Fruit fly (Drosophila melanogaster): ENCODE results near the gene Max.

Max gene

DNA sequence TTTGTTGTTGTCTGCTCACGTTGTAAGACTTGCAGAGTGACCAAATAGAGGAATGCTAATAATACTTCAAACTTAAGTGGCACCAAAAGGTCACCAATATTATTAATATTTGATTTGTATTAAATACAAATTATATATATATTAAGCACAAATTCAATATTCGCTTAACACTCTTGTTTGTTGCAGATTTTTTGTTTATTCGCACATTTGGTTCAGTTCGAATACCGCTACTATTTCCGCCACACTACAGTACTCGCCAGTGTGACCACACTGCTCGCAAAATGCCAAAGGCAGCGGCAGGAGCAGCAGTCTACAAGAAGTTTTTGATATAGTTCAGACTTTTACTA lies at the start of gene Max:
TSS of gene Max (minus strand) at position 44 of the 347 bp plus-strand sequence.
- TF ChIP-seq noc (tag; optimal IDR thresholded peaks at IDR 0.05): peak; percentile 63

DNA sequence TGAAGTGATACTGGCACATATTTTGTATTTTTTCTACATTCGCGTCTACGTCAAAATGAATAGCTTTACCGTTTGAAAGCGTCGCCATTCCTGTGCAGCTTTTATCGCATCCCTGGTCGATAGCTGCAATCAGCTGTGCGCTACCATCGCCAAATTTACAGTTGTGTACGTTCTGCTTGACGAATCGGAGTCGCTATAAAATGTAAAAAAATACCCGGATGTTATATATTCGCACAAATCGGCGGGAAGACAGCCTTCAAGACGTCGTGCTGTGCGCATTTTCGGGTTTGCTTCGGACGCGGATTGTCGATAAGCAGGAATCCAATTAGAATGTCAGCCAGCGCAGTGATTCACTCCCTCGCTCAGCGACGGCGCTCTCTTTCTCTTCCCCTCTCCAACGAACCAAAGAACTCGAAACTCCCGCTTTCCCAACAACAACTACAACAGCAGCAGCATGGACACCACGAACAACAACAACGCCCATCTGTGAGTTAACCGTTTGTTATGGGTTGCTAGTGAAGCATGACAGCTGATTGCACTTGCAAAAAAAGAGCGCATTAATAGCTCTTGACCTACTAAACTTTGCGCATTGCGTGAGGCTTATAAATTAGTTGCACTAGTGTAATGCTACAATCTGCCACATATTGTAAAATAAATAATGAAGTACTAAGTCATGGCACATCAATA lies 30.8 kb upstream of the Max start:
- TF ChIP-seq noc (tag; optimal IDR thresholded peaks at IDR 0.05): peak; percentile 23

DNA sequence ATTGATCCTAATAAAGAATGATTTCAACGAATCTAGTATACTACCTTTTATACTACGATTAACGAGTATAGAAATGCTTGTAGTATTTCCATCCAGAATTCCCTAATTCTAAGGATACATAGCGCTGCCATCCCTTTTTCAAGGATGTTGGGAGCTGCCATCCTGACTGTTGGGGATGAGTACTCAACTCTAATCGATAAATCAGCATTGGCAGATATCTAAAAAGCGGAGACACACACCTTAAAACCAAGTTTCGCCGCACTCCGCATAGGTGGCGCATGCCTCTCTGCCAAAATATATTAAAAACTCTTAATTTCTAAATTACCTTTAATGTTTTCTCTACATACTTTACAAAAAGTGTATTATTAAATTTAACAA lies 30.2 kb upstream of the Max start, which contains the start of gene fal:
TSS of gene fal (plus strand) at position 330 of the 378 bp plus-strand sequence.
- TF ChIP-seq noc (tag; optimal IDR thresholded peaks at IDR 0.05): no peak

DNA sequence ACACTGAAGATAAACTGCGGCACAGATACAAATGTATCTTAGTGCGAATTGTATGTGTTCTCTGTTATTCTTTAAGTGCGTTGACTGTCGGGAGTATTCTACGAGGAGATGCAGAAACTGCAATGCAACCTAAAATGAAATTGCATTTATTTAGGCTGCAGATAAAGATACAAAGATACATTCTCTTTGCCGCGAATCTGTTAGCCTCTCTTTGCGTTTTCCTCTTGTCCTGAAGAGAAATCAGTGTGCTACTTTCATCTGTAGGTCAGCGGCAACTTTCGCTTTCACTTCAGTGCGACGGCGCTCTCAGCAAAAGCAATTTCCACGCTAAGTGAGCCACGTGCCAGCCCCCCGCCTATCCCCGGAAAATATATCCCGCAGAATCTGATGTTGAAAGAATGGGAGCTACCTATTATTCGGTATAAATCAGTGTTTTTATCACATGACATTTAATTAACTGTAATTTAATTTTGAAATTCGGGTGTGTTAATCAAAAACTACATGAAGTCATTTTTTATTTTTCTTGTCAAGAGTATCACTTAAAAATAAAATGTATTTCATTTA lies 29.3 kb upstream of the Max start:
- no peak for TF ChIP-seq noc (tag; optimal IDR thresholded peaks at IDR 0.05)

DNA sequence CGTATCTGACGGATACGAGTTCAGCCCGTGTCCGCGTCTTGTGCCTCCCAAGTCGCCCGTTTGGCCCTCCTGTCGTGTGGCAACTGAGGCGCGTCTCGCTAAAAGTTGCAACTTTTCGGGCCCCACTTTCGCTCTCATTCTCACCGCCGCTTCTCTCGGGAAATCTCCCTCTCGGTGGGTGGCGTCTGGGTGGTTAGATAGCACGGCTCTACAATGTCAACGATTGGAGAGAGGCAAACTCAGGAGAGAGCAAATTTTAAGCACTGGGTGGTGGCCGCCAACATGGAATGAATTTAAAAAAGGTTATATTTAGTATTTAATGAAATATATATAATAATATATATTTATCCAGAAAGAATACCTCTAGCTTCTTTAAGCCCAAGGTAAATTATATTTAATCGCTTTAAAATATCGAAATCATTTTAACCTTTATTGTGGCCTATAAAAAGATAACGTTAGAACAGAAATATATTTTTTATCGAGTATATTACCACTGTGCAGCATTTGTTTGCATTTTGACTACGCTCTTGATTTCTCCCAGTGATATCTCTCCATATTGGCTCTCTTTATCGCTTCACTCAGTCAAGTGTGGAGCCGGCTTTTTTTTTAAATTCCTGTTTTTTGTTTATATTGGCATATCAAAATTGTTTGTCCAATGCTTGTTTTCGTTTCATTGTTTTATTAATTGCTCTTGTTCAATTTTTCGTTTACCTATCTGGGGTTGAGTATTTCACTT lies 28.6 kb upstream of the Max start, which contains the start of gene Gbs-76A:
TSS of gene Gbs-76A (minus strand) at position 327 of the 736 bp plus-strand sequence.
- TF ChIP-seq noc (tag; optimal IDR thresholded peaks at IDR 0.05): peak; percentile 82

DNA sequence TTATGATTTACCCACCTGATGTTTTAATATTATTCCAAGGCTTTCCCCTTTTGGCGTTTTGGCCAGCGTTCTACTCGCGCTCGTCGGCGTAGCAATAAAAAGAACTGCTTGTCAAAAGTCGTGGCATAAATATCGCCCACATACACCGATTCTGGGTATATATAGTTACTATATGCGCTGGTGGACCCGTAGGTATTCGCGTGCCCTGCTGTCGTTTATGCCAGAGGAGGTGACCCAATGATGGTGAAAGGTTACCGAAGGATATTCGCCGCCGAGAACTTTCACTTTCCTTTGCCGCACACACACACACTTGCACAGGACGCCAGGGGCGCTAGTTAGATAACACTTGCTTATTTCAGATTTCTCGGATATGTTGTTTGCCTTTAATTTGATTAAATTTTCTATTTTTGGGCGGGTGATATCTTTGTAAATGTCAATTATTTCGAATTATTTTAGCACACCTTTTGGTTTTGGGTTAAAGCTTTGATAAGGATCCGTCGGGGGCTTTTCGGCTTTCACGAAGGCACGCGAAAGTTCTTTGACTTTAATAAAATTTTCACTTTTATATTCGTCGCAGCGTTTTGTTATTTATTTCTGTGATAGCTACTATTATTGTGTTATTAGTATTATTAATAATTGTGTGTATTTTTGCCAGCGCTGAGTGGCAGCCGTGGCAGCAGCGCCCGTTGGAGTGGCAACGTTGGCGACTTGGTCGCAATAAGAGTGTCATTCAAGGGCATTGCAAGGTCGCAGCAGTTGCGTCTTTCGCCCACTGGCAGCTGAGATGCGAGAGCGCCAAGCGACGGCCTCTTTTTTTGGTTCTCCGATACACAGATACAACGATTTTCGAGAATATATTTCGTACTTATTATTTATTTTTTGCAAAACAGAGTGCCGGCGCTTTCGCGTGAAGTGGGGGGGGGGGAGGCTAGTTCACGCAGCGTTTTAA lies 27.8 kb upstream of the Max start:
- TF ChIP-seq noc (tag; optimal IDR thresholded peaks at IDR 0.05): no peak

DNA sequence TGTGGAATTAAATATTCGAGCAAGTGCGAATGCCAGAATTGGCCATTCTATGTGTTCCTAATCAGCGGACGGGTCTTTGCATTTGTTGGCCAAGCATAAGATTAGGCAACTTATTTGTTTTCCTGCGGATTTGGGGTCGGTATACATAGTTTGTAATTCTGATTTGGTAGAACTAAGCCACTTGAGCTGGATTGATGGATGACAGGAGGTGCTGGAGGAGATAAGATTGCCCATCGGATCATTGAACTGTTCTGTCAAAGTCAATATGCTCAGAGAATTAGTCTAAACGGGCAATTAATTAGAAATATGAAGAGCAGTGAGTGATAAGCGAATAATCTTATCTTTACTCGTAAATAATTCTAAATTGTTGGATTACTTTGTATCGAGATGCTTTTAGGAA lies 25.4 kb upstream of the Max start:
- peak; percentile 19 for TF ChIP-seq noc (tag; optimal IDR thresholded peaks at IDR 0.05)

DNA sequence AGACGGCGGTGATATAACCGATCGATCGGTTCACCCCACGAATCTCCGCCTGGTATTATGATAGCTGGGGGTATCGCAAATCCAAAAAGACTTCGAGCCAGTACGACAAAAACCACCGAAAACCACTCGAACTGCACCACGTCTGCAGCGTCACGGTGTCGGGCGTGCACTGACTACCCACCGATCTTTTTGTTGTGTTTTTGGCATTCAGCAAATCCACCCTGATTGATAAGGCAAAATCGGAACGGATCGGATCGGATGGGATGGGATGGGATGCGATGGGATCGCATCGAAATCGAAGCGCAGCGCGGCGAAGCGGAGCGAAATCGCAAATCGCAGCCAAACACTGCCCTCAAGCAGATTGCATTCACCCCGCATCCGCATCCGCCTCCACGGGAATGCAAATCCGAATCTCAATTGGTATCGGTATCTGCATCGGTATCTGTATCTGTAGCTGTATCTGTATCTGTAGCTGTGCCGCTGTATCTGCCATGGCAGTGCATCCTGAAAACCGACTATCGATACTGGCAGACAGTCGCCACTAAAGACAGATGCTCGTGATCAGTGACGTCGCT lies 24.5 kb upstream of the Max start:
- TF ChIP-seq noc (tag; optimal IDR thresholded peaks at IDR 0.05): no peak

DNA sequence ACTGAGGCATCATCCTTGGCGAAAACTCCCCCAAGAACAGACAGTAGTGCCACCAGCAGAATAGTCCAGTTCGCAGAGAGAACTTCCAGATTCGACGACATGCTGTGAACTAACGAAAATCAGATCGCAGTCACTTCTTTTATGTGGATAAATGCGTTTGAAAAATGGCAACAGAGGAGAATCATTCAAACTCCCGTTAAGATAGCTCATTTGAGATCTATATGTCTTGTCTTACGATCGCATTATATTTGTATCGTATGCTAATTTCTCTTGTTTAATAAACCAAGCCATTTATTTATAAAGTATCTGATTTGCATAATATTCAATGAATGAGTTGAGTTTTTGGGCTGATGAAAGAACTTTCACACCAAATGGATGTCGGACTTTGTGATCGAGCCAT lies 16.7 kb upstream of the Max start, which contains the start of gene CG14089:
TSS of gene CG14089 (minus strand) at position 101 of the 400 bp plus-strand sequence.
- no peak for TF ChIP-seq noc (tag; optimal IDR thresholded peaks at IDR 0.05)

DNA sequence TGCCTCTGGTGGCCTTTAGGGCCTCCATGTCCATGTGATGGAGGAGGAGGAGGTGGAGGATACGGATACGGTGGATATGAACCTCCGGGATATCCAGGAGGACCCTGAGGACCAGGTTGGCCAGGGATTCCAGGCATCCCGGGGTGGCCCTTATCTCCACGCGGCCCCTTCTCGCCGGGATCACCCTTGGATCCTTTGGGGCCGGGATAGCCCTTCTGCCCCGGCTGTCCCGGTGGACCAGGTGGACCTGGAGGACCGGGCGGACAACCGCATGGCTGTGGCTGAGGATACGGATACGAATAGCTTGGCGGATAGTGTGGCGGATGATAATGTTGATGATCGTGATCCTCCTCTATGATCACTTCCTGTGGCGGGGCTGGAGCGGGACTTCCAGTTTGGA lies 16.3 kb upstream of the Max start:
- no peak for TF ChIP-seq noc (tag; optimal IDR thresholded peaks at IDR 0.05)

DNA sequence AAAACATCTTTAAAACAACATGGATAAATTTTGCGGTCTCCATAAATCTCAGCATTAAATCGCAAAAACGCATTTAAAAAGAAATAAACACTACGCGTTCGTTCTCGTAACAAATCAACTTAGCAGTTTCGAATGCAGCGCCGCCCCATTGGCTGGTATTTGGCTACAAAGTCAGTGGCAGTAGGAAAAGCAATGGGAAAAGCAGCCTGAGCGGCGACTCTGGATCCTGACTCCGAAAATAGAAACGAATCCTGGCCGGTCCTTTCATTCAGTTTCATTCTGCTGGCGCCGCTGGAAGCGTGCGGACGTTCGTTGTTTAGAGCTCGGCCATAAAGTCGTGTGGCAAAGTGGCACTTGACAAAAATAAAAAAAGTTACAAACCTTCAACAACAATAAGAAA lies 11.5 kb upstream of the Max start, which contains the start of gene CG14086:
TSS of gene CG14086 (plus strand) at position 301 of the 400 bp plus-strand sequence.
- no peak for TF ChIP-seq noc (tag; optimal IDR thresholded peaks at IDR 0.05)

DNA sequence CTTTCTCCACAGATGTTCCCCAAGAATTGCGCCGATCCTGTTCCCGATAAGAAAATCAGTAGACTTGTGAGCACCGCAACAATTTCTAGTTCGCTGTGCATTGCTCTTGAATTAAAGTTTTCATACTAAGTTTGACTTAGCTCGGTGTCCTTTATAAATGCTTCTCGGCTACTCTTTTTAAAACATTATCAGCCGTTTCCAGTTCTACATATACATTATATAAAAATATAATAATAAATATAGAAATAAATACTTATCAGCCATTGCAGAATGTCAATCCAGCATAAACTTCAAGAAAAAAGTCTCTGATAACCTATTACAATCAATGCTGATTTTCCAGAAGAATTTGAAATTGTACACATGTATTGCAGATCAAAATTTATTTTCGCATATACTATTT lies 6.6 kb upstream of the Max start, which contains the start of gene CG14088:
TSS of gene CG14088 (minus strand) at position 101 of the 400 bp plus-strand sequence.
- TF ChIP-seq noc (tag; optimal IDR thresholded peaks at IDR 0.05): no peak

DNA sequence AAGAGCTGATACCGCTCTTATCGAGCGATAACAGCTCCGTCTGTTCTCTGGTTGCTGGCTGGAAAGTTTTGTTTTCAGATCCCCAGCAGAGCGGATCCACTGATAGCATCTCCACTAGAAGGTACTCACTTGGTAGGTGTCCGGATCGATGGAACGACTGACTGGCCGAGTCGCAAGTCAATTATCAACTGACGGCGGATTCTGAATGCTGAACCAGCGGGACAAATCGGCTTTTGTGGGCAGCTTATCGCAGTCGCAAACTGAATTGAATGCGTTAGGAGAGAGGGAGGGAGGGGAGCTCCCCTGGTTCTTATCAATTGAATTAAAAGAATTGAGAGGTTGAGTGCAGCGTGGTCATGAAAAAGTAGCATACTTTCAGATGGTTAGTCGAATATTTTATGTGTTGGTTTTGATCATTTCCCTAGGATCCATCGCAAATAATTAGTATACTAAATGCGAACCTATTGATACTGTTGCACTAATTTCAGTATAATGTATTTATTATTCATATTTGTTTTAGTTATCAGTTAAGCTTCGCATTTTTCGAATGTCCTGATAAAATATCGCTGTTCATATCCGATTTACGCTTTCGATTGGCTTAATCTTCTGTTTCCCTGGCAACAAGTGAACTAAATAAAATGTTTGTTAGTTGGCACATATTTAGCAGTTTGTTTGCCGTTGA lies 4.9 kb upstream of the Max start, which contains the start of the genes Aldh7A1 and CG14085:
TSS of gene Aldh7A1 (minus strand) at position 194 of the 682 bp plus-strand sequence.
TSS of gene CG14085 (plus strand) at position 632 of the 682 bp plus-strand sequence.
- TF ChIP-seq noc (tag; optimal IDR thresholded peaks at IDR 0.05): peak; percentile 83

DNA sequence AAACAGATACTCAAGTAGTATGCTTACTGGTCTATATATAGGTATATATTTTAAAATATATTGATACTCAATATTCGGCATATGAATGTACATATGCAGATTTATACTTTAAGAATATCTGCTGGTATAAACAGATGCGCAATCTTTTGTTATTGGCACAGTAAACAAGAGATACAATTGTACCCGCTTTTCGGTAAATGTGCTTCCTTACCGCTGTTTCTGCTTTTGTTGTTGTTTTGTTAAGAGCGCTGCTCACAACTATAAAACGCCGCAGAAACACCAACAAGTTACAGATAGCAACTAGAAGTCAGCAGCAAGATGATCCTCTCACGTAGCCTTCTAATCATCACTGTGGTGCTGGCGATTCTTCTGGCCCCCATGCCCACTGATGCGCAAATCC lies 1.8 kb upstream of the Max start, which contains the start of gene CG45081:
TSS of gene CG45081 (plus strand) at position 301 of the 400 bp plus-strand sequence.
- TF ChIP-seq noc (tag; optimal IDR thresholded peaks at IDR 0.05): no peak
